Fruit fly (Drosophila melanogaster) whole organism, embryonic: ENCODE data around the gene CG42271.

Experiments used
- Bdp1 ChIP-seq: fragments of 200-800 bp; sonication (Bioruptor generic); optimal IDR thresholded peaks from 3 replicates; lab custom pipeline; 2016; ENCODE audit warnings: missing biosample characterization, missing genetic modification characterization
- Blimp-1 ChIP-seq: fragments of 200-800 bp; sonication (Bioruptor generic); optimal IDR thresholded peaks from 3 replicates; lab custom pipeline; 2018; ENCODE audit warnings: missing biosample characterization, missing genetic modification characterization, mild to moderate bottlenecking, moderate library complexity, missing genetic modification reagents
- Bteb2 ChIP-seq: fragments of 200-800 bp; sonication (Bioruptor generic); optimal IDR thresholded peaks from 2 replicates; lab custom pipeline; 2016; ENCODE audit warnings: missing biosample characterization, missing genetic modification characterization
- CG17385 ChIP-seq: fragments of 200-800 bp; sonication (Bioruptor generic); optimal IDR thresholded peaks from 3 replicates; lab custom pipeline; 2018; ENCODE audit warnings: missing biosample characterization, mild to moderate bottlenecking, missing genetic modification characterization
- CG17802 ChIP-seq: fragments of 200-800 bp; sonication (Bioruptor generic); optimal IDR thresholded peaks from 2 replicates; lab custom pipeline; 2018; ENCODE audit warnings: missing biosample characterization, mild to moderate bottlenecking, missing genetic modification characterization, moderate library complexity
- CG17829 ChIP-seq: fragments of 200-800 bp; optimal IDR thresholded peaks from 2 replicates; lab custom pipeline; 2019; ENCODE audit warnings: missing biosample characterization, mild to moderate bottlenecking, missing genetic modification characterization, moderate library complexity
- CG18599 ChIP-seq: fragments of 200-800 bp; sonication (Bioruptor generic); optimal IDR thresholded peaks from 3 replicates; lab custom pipeline; 2017; ENCODE audit warnings: missing biosample characterization, missing genetic modification characterization, mild to moderate bottlenecking, moderate library complexity, missing genetic modification reagents
- CG34422 ChIP-seq: fragments of 200-800 bp; sonication (Bioruptor generic); IDR thresholded peaks from 3 replicates; pipeline ENCODE4 v1.3.6; 2022; ENCODE audit warnings: missing biosample characterization, missing genetic modification characterization
- CG3995 ChIP-seq: fragments of 200-800 bp; sonication (Bioruptor generic); optimal IDR thresholded peaks from 3 replicates; lab custom pipeline; 2016; ENCODE audit warnings: missing biosample characterization, missing genetic modification characterization
- CG4360 ChIP-seq: fragments of 200-800 bp; sonication (Bioruptor generic); IDR thresholded peaks from 2 replicates; pipeline ENCODE4 v1.3.6; 2022; ENCODE audit warnings: missing biosample characterization, missing genetic modification characterization
- CG4730 ChIP-seq: fragments of 200-800 bp; sonication (Bioruptor generic); IDR thresholded peaks from 2 replicates; pipeline ENCODE4 v1.3.6; 2022; ENCODE audit warnings: missing biosample characterization, missing genetic modification characterization
- CG6254 ChIP-seq: fragments of 200-800 bp; sonication (Bioruptor generic); optimal IDR thresholded peaks from 3 replicates; lab custom pipeline; 2017; ENCODE audit warnings: mild to moderate bottlenecking, missing biosample characterization, missing genetic modification reagents, missing genetic modification characterization
- CG7372 ChIP-seq: fragments of 200-800 bp; sonication (Bioruptor generic); IDR thresholded peaks from 2 replicates; pipeline ENCODE4 v1.3.6; 2022; ENCODE audit warnings: missing biosample characterization, missing genetic modification characterization
- CG8290 ChIP-seq, 3 experiments: fragments of 200-800 bp; sonication (Bioruptor generic); optimal IDR thresholded peaks; 2 replicates each; lab custom pipeline; 2016 to 2019; ENCODE audit warnings: missing biosample characterization in 3 of 3, missing genetic modification characterization in 3 of 3, mild to moderate bottlenecking in 2 of 3, moderate library complexity in 1 of 3
- CoRest ChIP-seq: fragments of 200-800 bp; sonication (Bioruptor generic); optimal IDR thresholded peaks from 3 replicates; lab custom pipeline; 2018; ENCODE audit warnings: missing biosample characterization, mild to moderate bottlenecking, missing genetic modification characterization, moderate library complexity
- CrebB ChIP-seq: fragments of 200-800 bp; sonication (Bioruptor generic); optimal IDR thresholded peaks from 3 replicates; lab custom pipeline; 2018; ENCODE audit warnings: missing biosample characterization, mild to moderate bottlenecking, missing genetic modification characterization
- D19A ChIP-seq: fragments of 200-800 bp; optimal IDR thresholded peaks from 3 replicates; lab custom pipeline; 2019; ENCODE audit warnings: missing biosample characterization, mild to moderate bottlenecking, missing genetic modification characterization, moderate library complexity
- Dll ChIP-seq: fragments of 200-800 bp; sonication (Bioruptor generic); IDR thresholded peaks from 4 replicates; pipeline ENCODE4 v1.3.6; 2022; ENCODE audit warnings: missing biosample characterization, missing genetic modification characterization; ENCODE audit not compliant: partially characterized antibody
- E2f2 ChIP-seq: fragments of 200-800 bp; sonication (Bioruptor generic); IDR thresholded peaks from 2 replicates; pipeline ENCODE4 v1.3.6; 2022; ENCODE audit warnings: missing biosample characterization, missing genetic modification characterization
- Ets65A ChIP-seq: fragments of 200-800 bp; sonication (Bioruptor generic); peaks from one replicate; lab custom pipeline; 2016; ENCODE audit warnings: missing biosample characterization, missing genetic modification characterization
- Fer1 ChIP-seq: fragments of 200-800 bp; sonication (Bioruptor generic); optimal IDR thresholded peaks from 2 replicates; lab custom pipeline; 2017; ENCODE audit warnings: missing biosample characterization, mild to moderate bottlenecking, missing genetic modification characterization
- Fer2 ChIP-seq: fragments of 200-800 bp; sonication (Bioruptor generic); optimal IDR thresholded peaks from 2 replicates; lab custom pipeline; 2018; ENCODE audit warnings: missing biosample characterization, mild to moderate bottlenecking, missing genetic modification characterization, moderate library complexity
- H15 ChIP-seq: fragments of 200-800 bp; sonication (Bioruptor generic); IDR thresholded peaks from 3 replicates; pipeline ENCODE4 v1.3.6; 2022; ENCODE audit warnings: missing biosample characterization, missing genetic modification characterization
- HLH3B ChIP-seq: fragments of 200-800 bp; sonication (Bioruptor generic); IDR thresholded peaks from 2 replicates; pipeline ENCODE4 v1.3.6; 2022; ENCODE audit warnings: missing biosample characterization, missing genetic modification characterization
- Lpt ChIP-seq: fragments of >200 bp; optimal IDR thresholded peaks from 2 replicates; lab custom pipeline; 2018; ENCODE audit warnings: missing biosample characterization, missing genetic modification characterization
- Opbp ChIP-seq: fragments of 200-800 bp; sonication (Bioruptor generic); IDR thresholded peaks from 3 replicates; pipeline ENCODE4 v1.3.6; 2022; ENCODE audit warnings: missing biosample characterization, missing genetic modification characterization; ENCODE audit not compliant: partially characterized antibody
- Optix ChIP-seq: fragments of 200-800 bp; sonication (Bioruptor generic); IDR thresholded peaks from 3 replicates; pipeline ENCODE4 v1.3.6; 2022; ENCODE audit warnings: missing biosample characterization, missing genetic modification characterization
- Six4 ChIP-seq: fragments of 200-800 bp; sonication (Bioruptor generic); optimal IDR thresholded peaks from 2 replicates; lab custom pipeline; 2016; ENCODE audit warnings: missing biosample characterization, missing genetic modification characterization
- Spps ChIP-seq: fragments of 200-800 bp; sonication (Bioruptor generic); optimal IDR thresholded peaks from 2 replicates; lab custom pipeline; 2018; ENCODE audit warnings: missing biosample characterization, mild to moderate bottlenecking, missing genetic modification characterization
- Vsx1 ChIP-seq: fragments of 200-800 bp; sonication (Bioruptor generic); optimal IDR thresholded peaks from 2 replicates; lab custom pipeline; 2017; ENCODE audit warnings: missing biosample characterization, mild to moderate bottlenecking, missing genetic modification characterization, missing genetic modification reagents
- Xrp1 ChIP-seq: fragments of 200-800 bp; sonication (Bioruptor generic); IDR thresholded peaks from 2 replicates; pipeline ENCODE4 v1.3.6; 2022; ENCODE audit warnings: missing biosample characterization, missing genetic modification characterization
- YL-1 ChIP-seq: fragments of 200-800 bp; sonication (Bioruptor generic); optimal IDR thresholded peaks from 3 replicates; lab custom pipeline; 2017; ENCODE audit warnings: missing biosample characterization, mild to moderate bottlenecking, missing genetic modification characterization
- bowl ChIP-seq: fragments of 200-800 bp; sonication (Bioruptor generic); IDR thresholded peaks from 2 replicates; pipeline ENCODE4 v1.3.6; 2022; ENCODE audit warnings: missing biosample characterization, missing genetic modification characterization
- caup ChIP-seq: fragments of 200-800 bp; sonication (Bioruptor generic); optimal IDR thresholded peaks from 3 replicates; lab custom pipeline; 2017; ENCODE audit warnings: missing biosample characterization, mild to moderate bottlenecking, missing genetic modification characterization, moderate library complexity; ENCODE audit not compliant: severe bottlenecking
- cwo ChIP-seq: fragments of 200-800 bp; sonication (Bioruptor generic); optimal IDR thresholded peaks from 3 replicates; lab custom pipeline; 2017; ENCODE audit warnings: missing biosample characterization, missing genetic modification characterization, mild to moderate bottlenecking, moderate library complexity, missing genetic modification reagents
- dpn ChIP-seq, 2 experiments: fragments of 200-800 bp; sonication (Bioruptor generic); optimal IDR thresholded peaks; 3 replicates each; lab custom pipeline; 2016; ENCODE audit warnings: missing biosample characterization in 2 of 2, missing genetic modification characterization in 2 of 2
- fd102C ChIP-seq: fragments of 200-800 bp; sonication (Bioruptor generic); optimal IDR thresholded peaks from 2 replicates; lab custom pipeline; 2018; ENCODE audit warnings: missing biosample characterization, mild to moderate bottlenecking, missing genetic modification characterization, moderate library complexity
- gce ChIP-seq: fragments of 200-800 bp; sonication (Bioruptor generic); IDR thresholded peaks from 3 replicates; pipeline ENCODE4 v1.3.6; 2022; ENCODE audit warnings: missing biosample characterization, missing genetic modification characterization
- hkb ChIP-seq, 2 experiments: fragments of 200-800 bp in 1 of 2; fragments of >200 bp in 1 of 2; sonication (Bioruptor generic) in 1 of 2; IDR thresholded peaks in 1 of 2; optimal IDR thresholded peaks in 1 of 2; 2 replicates each; pipeline versions ENCODE4 v1.3.6 to Lab custom; 2017 to 2022; ENCODE audit warnings: missing biosample characterization in 1 of 2, missing genetic modification characterization in 1 of 2
- kay ChIP-seq: fragments of 200-800 bp; sonication (Bioruptor generic); optimal IDR thresholded peaks from 2 replicates; lab custom pipeline; 2016; ENCODE audit warnings: missing biosample characterization, missing genetic modification characterization
- lmd ChIP-seq: fragments of 200-800 bp; sonication (Bioruptor generic); IDR thresholded peaks from 2 replicates; pipeline ENCODE4 v1.3.6; 2022; ENCODE audit warnings: missing biosample characterization, missing genetic modification characterization
- odd ChIP-seq: fragments of 200-800 bp; sonication (Bioruptor generic); optimal IDR thresholded peaks from 2 replicates; lab custom pipeline; 2017; ENCODE audit warnings: missing biosample characterization, mild to moderate bottlenecking, missing genetic modification characterization
- pb ChIP-seq: fragments of 200-800 bp; sonication (Bioruptor generic); optimal IDR thresholded peaks from 3 replicates; lab custom pipeline; 2016; ENCODE audit warnings: missing biosample characterization, missing genetic modification characterization
- run ChIP-seq: fragments of 200-800 bp; sonication (Bioruptor generic); optimal IDR thresholded peaks from 3 replicates; lab custom pipeline; 2018; ENCODE audit warnings: missing biosample characterization, mild to moderate bottlenecking, missing genetic modification characterization
- sim ChIP-seq: fragments of 200-800 bp; sonication (Bioruptor generic); IDR thresholded peaks from 2 replicates; pipeline ENCODE4 v1.3.6; 2022; ENCODE audit warnings: missing biosample characterization, missing genetic modification characterization
- sob ChIP-seq: fragments of 200-800 bp; sonication (Bioruptor generic); IDR thresholded peaks from 2 replicates; pipeline ENCODE4 v1.3.6; 2022; ENCODE audit warnings: missing biosample characterization, missing genetic modification characterization
- toy ChIP-seq: fragments of 200-800 bp; sonication (Bioruptor generic); IDR thresholded peaks from 2 replicates; pipeline ENCODE4 v1.3.6; 2022; ENCODE audit warnings: missing biosample characterization, missing genetic modification characterization
- tup ChIP-seq: fragments of 200-800 bp; sonication (Bioruptor generic); optimal IDR thresholded peaks from 2 replicates; lab custom pipeline; 2016; ENCODE audit warnings: missing biosample characterization, mild to moderate bottlenecking, missing genetic modification characterization, moderate library complexity
- zfh1 ChIP-seq: fragments of 200-800 bp; sonication (Bioruptor generic); IDR thresholded peaks from 3 replicates; pipeline ENCODE4 v1.3.6; 2022; ENCODE audit warnings: missing biosample characterization, missing genetic modification characterization

The CG42271 gene

DNA sequence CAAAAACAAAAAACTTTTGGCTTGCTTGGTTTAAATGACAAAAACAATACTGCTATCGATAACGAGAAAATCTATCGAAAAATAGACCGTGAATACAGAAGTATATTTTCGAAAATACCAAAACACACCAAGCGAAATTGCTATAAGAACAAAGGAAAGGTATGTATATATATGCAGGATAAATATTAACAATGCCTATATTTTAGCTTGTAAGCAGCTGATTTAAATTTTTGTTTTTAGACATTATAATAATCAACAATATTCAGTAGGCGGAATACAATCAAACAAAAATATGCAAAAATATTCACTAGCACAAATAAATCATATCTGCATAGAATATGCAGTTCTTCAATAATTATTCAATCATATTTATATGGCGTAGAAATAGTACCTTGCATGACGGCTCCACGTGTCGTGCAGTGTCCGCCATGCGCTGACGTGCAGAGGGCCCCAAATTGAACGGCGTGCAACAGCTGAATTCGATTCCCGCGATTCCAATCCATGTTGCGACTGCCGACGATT is 4.1 kb upstream of the CG42271 start, which contains the start of the genes Fbxl4 and Dus2 (continued):
- TF ChIP-seq CG34422 (GFP tag; lab: Robert Waterston, UW): peak; percentile 93
- TF ChIP-seq Bteb2 (GFP tag; lab: Kevin White, UChicago): peak; percentile 90
- peak; percentile 87 for TF ChIP-seq caup (GFP tag; lab: Kevin White, UChicago)
- peak; percentile 88 for TF ChIP-seq Blimp-1 (GFP tag; lab: Kevin White, UChicago)
- peak; percentile 49 for TF ChIP-seq fd102C (GFP tag; lab: Kevin White, UChicago)
- TF ChIP-seq Dll (GFP tag; lab: Robert Waterston, UW): 0 out of 4 replicates have a peak, but pooled peaks have one; percentile 61
- TF ChIP-seq hkb (optimal IDR thresholded peaks at IDR 0.05; lab: Kevin White, UChicago): peak; percentile 90
- TF ChIP-seq hkb (GFP tag; IDR thresholded peaks at IDR 0.05; lab: Robert Waterston, UW): peak; percentile 89
- peak; percentile 83 for TF ChIP-seq Fer2
- peak; percentile 88 for TF ChIP-seq gce
- peak; percentile 95 for TF ChIP-seq Xrp1
- TF ChIP-seq CG4360 (GFP tag; lab: Robert Waterston, UW): 0 out of 2 replicates have a peak, but pooled peaks have one; percentile 43
- TF ChIP-seq lmd: peak; percentile 94
- TF ChIP-seq CG17829 (tag; lab: Kevin White, UChicago): peak; percentile 92
- peak; percentile 91 for TF ChIP-seq CG18599
- peak; percentile 74 for TF ChIP-seq CrebB (tag; lab: Kevin White, UChicago)
- peak; percentile 90 for TF ChIP-seq Six4 (GFP tag; lab: Kevin White, UChicago)
- peak; percentile 72 for TF ChIP-seq odd
- TF ChIP-seq CG3995 (GFP tag; lab: Kevin White, UChicago): peak; percentile 75
- TF ChIP-seq sim: peak; percentile 60; the same call in 1 of the 2 replicates
- peak; percentile 96 for TF ChIP-seq CoRest (tag; lab: Kevin White, UChicago)
- peak; percentile 65 for TF ChIP-seq bowl
- TF ChIP-seq CG8290 (GFP tag; optimal IDR thresholded peaks at IDR 0.05; lab: Kevin White, UChicago): peak; percentile 46
- peak; percentile 78 to 94 for TF ChIP-seq CG8290 (tag; optimal IDR thresholded peaks at IDR 0.05; lab: Kevin White, UChicago)
- TF ChIP-seq run (tag; lab: Kevin White, UChicago): peak; percentile 44
- TF ChIP-seq CG17385 (GFP tag; lab: Kevin White, UChicago): peak; percentile 81
- TF ChIP-seq D19A (tag; lab: Kevin White, UChicago): peak; percentile 80
- peak; percentile 93 for TF ChIP-seq sob (GFP tag; lab: Robert Waterston, UW)
- TF ChIP-seq Lpt: no peak
- TF ChIP-seq Fer1 (GFP tag; lab: Kevin White, UChicago): peak; percentile 88
- TF ChIP-seq Bdp1 (GFP tag; lab: Kevin White, UChicago): peak; percentile 81
- peak; percentile 79 for TF ChIP-seq cwo (GFP tag; lab: Kevin White, UChicago)
- TF ChIP-seq kay (GFP tag; lab: Kevin White, UChicago): peak; percentile 88
- peak; percentile 74 for TF ChIP-seq toy (GFP tag; lab: Robert Waterston, UW)
- TF ChIP-seq tup (GFP tag; lab: Kevin White, UChicago): peak; percentile 83
- peak; percentile 91 for TF ChIP-seq H15 (GFP tag; lab: Robert Waterston, UW)
- peak; percentile 94 for TF ChIP-seq zfh1 (GFP tag; lab: Robert Waterston, UW)
- TF ChIP-seq dpn (GFP tag; optimal IDR thresholded peaks at IDR 0.05; lab: Kevin White, UChicago): peak; percentile 92
- peak; percentile 73 for TF ChIP-seq Spps (tag; lab: Kevin White, UChicago)
- peak; percentile 87 for TF ChIP-seq CG4730 (GFP tag; lab: Robert Waterston, UW)
- TF ChIP-seq CG7372 (GFP tag; lab: Robert Waterston, UW): peak; percentile 90
- peak; percentile 93 for TF ChIP-seq HLH3B (GFP tag; lab: Robert Waterston, UW)
- TF ChIP-seq CG6254 (GFP tag; lab: Kevin White, UChicago): peak; percentile 78
- TF ChIP-seq pb (GFP tag; lab: Kevin White, UChicago): peak; percentile 73
- peak; percentile 91 for TF ChIP-seq Optix (GFP tag; lab: Robert Waterston, UW)
- no peak for TF ChIP-seq Vsx1
- peak; percentile 44; the same call in 1 of the 3 replicates for TF ChIP-seq Opbp (GFP tag; lab: Robert Waterston, UW)
- TF ChIP-seq E2f2 (GFP tag; lab: Robert Waterston, UW): peak; percentile 61; the same call in 1 of the 2 replicates
- peak; percentile 81 for TF ChIP-seq YL-1 (GFP tag; lab: Kevin White, UChicago)
- peak; percentile 77 for TF ChIP-seq CG17802 (tag; lab: Kevin White, UChicago)
- TF ChIP-seq Ets65A (GFP tag; lab: Kevin White, UChicago): peak; percentile 99
